Fruit fly (Drosophila melanogaster) whole organism, embryonic: ENCODE data around the gene fbl.

Experiments used
- ATbp ChIP-seq: fragments of 200-800 bp; sonication (Bioruptor generic); optimal IDR thresholded peaks from 2 replicates; lab custom pipeline; 2017; ENCODE audit warnings: missing biosample characterization, mild to moderate bottlenecking, missing genetic modification characterization, missing genetic modification reagents
- Awh ChIP-seq: fragments of 200-800 bp; sonication (Bioruptor generic); IDR thresholded peaks from 2 replicates; pipeline ENCODE4, ENCODE4 v1.3.6; 2022; ENCODE audit warnings: missing biosample characterization, missing genetic modification characterization
- B-H1 ChIP-seq: fragments of 200-800 bp; sonication (Bioruptor generic); IDR thresholded peaks from 3 replicates; pipeline ENCODE4 v1.3.6; 2022; ENCODE audit warnings: missing biosample characterization, missing genetic modification characterization
- Bgb ChIP-seq: fragments of 200-800 bp; sonication (Bioruptor generic); IDR thresholded peaks from 2 replicates; pipeline ENCODE4 v1.3.6; 2022; ENCODE audit warnings: missing biosample characterization, missing genetic modification characterization; ENCODE audit not compliant: partially characterized antibody
- CG12219 ChIP-seq: fragments of 200-800 bp; sonication (Bioruptor generic); optimal IDR thresholded peaks from 3 replicates; lab custom pipeline; 2018; ENCODE audit warnings: missing biosample characterization, mild to moderate bottlenecking, missing genetic modification characterization
- CG12236 ChIP-seq: fragments of 200-800 bp; sonication (Bioruptor generic); optimal IDR thresholded peaks from 2 replicates; lab custom pipeline; 2016; ENCODE audit warnings: missing biosample characterization, missing genetic modification characterization
- CG12659 ChIP-seq: fragments of 200-800 bp; sonication (Bioruptor generic); optimal IDR thresholded peaks from 3 replicates; lab custom pipeline; 2017; ENCODE audit warnings: mild to moderate bottlenecking, missing biosample characterization, missing genetic modification reagents, missing genetic modification characterization
- CG13624 ChIP-seq: fragments of 200-800 bp; sonication (Bioruptor generic); optimal IDR thresholded peaks from 2 replicates; lab custom pipeline; 2016; ENCODE audit warnings: missing biosample characterization, missing genetic modification characterization
- CG14860 ChIP-seq: fragments of 200-800 bp; sonication (Bioruptor generic); IDR thresholded peaks from 3 replicates; pipeline ENCODE4 v1.3.6; 2022; ENCODE audit warnings: missing biosample characterization, missing genetic modification characterization; ENCODE audit not compliant: partially characterized antibody
- CG15011 ChIP-seq: fragments of 200-800 bp; sonication (Bioruptor generic); optimal IDR thresholded peaks from 3 replicates; lab custom pipeline; 2018; ENCODE audit warnings: missing biosample characterization, mild to moderate bottlenecking, missing genetic modification characterization
- CG15073 ChIP-seq: fragments of 200-800 bp; sonication (Bioruptor generic); optimal IDR thresholded peaks from 2 replicates; lab custom pipeline; 2016; ENCODE audit warnings: missing biosample characterization, missing genetic modification characterization
- CG15696 ChIP-seq: fragments of 200-800 bp; sonication (Bioruptor generic); optimal IDR thresholded peaks from 2 replicates; lab custom pipeline; 2019; ENCODE audit warnings: missing biosample characterization, mild to moderate bottlenecking, missing genetic modification characterization, moderate library complexity
- CG1602 ChIP-seq: fragments of 200-800 bp; sonication (Bioruptor generic); optimal IDR thresholded peaks from 3 replicates; lab custom pipeline; 2016; ENCODE audit warnings: missing biosample characterization, missing genetic modification characterization
- CG31441 ChIP-seq: fragments of 200-800 bp; sonication (Bioruptor generic); IDR thresholded peaks from 2 replicates; pipeline ENCODE4 v1.3.6; 2022; ENCODE audit warnings: missing biosample characterization, missing genetic modification characterization
- CG32532 ChIP-seq: fragments of 200-800 bp; sonication (Bioruptor generic); IDR thresholded peaks from 2 replicates; pipeline ENCODE4 v1.3.6; 2022; ENCODE audit warnings: missing biosample characterization, missing genetic modification characterization
- CG3407 ChIP-seq: fragments of 200-800 bp; sonication (Bioruptor generic); optimal IDR thresholded peaks from 2 replicates; lab custom pipeline; 2018; ENCODE audit warnings: missing biosample characterization, mild to moderate bottlenecking, missing genetic modification characterization
- CG3847 ChIP-seq: fragments of 200-800 bp; sonication (Bioruptor generic); IDR thresholded peaks from 2 replicates; pipeline ENCODE4 v1.3.6; 2022; ENCODE audit warnings: missing biosample characterization, missing genetic modification characterization
- CG4424 ChIP-seq: fragments of 200-800 bp; sonication (Bioruptor generic); optimal IDR thresholded peaks from 3 replicates; lab custom pipeline; 2016; ENCODE audit warnings: missing biosample characterization, missing genetic modification characterization
- CG6854 ChIP-seq: fragments of 200-800 bp; sonication (Bioruptor generic); optimal IDR thresholded peaks from 3 replicates; lab custom pipeline; 2017; ENCODE audit warnings: missing biosample characterization, mild to moderate bottlenecking, missing genetic modification characterization
- CG8089 ChIP-seq: fragments of 200-800 bp; sonication (Bioruptor generic); optimal IDR thresholded peaks from 3 replicates; lab custom pipeline; 2016; ENCODE audit warnings: missing biosample characterization, missing genetic modification characterization
- CG8290 ChIP-seq, 3 experiments: fragments of 200-800 bp; sonication (Bioruptor generic); optimal IDR thresholded peaks; 2 replicates each; lab custom pipeline; 2016 to 2019; ENCODE audit warnings: missing biosample characterization in 3 of 3, missing genetic modification characterization in 3 of 3, mild to moderate bottlenecking in 2 of 3, moderate library complexity in 1 of 3
- Camta ChIP-seq: fragments of 200-800 bp; sonication (Bioruptor generic); optimal IDR thresholded peaks from 2 replicates; lab custom pipeline; 2016; ENCODE audit warnings: missing biosample characterization, missing genetic modification characterization
- D19B ChIP-seq: fragments of 200-800 bp; sonication (Bioruptor generic); optimal IDR thresholded peaks from 2 replicates; lab custom pipeline; 2017; ENCODE audit warnings: missing biosample characterization, mild to moderate bottlenecking, missing genetic modification characterization
- ERR ChIP-seq: fragments of 200-800 bp; sonication (Bioruptor generic); optimal IDR thresholded peaks from 2 replicates; lab custom pipeline; 2016; ENCODE audit warnings: missing biosample characterization, missing genetic modification characterization
- HLH4C ChIP-seq: fragments of 200-800 bp; sonication (Bioruptor generic); IDR thresholded peaks from 3 replicates; pipeline ENCODE4 v1.3.6; 2022; ENCODE audit warnings: missing biosample characterization, missing genetic modification characterization; ENCODE audit not compliant: partially characterized antibody
- Hmx ChIP-seq: fragments of 200-800 bp; sonication (Bioruptor generic); optimal IDR thresholded peaks from 2 replicates; lab custom pipeline; 2016; ENCODE audit warnings: missing biosample characterization, missing genetic modification characterization
- MBD-R2 ChIP-seq: fragments of 200-800 bp; sonication (Bioruptor generic); IDR thresholded peaks from 2 replicates; pipeline ENCODE4 v1.3.6; 2022; ENCODE audit warnings: missing biosample characterization, missing genetic modification characterization
- MESR4 ChIP-seq: fragments of 200-800 bp; sonication (Bioruptor generic); optimal IDR thresholded peaks from 2 replicates; lab custom pipeline; 2018; ENCODE audit warnings: missing biosample characterization, mild to moderate bottlenecking, missing genetic modification characterization, moderate library complexity
- NFAT ChIP-seq: fragments of 200-800 bp; sonication (Bioruptor generic); IDR thresholded peaks from 2 replicates; pipeline ENCODE4 v1.3.6; 2022; ENCODE audit warnings: missing biosample characterization, missing genetic modification characterization
- NfI ChIP-seq: fragments of 200-800 bp; sonication (Bioruptor generic); optimal IDR thresholded peaks from 3 replicates; lab custom pipeline; 2018; ENCODE audit warnings: missing biosample characterization, mild to moderate bottlenecking, missing genetic modification characterization, moderate library complexity
- Opbp ChIP-seq: fragments of 200-800 bp; sonication (Bioruptor generic); IDR thresholded peaks from 3 replicates; pipeline ENCODE4 v1.3.6; 2022; ENCODE audit warnings: missing biosample characterization, missing genetic modification characterization; ENCODE audit not compliant: partially characterized antibody
- Sry-δ ChIP-seq: fragments of 200-800 bp; sonication (Bioruptor generic); optimal IDR thresholded peaks from 2 replicates; lab custom pipeline; 2016; ENCODE audit warnings: missing biosample characterization, missing genetic modification characterization
- bab2 ChIP-seq: fragments of 200-800 bp; sonication (Bioruptor generic); optimal IDR thresholded peaks from 2 replicates; lab custom pipeline; 2016; ENCODE audit warnings: missing biosample characterization, missing genetic modification characterization
- bowl ChIP-seq: fragments of 200-800 bp; sonication (Bioruptor generic); IDR thresholded peaks from 2 replicates; pipeline ENCODE4 v1.3.6; 2022; ENCODE audit warnings: missing biosample characterization, missing genetic modification characterization
- bsh ChIP-seq, 2 experiments: fragments of 200-800 bp; sonication (Bioruptor generic); optimal IDR thresholded peaks; 2 replicates each; lab custom pipeline; 2017 to 2018; ENCODE audit warnings: mild to moderate bottlenecking in 2 of 2, missing biosample characterization in 2 of 2, missing genetic modification characterization in 2 of 2, moderate library complexity in 1 of 2
- ci ChIP-seq: fragments of 200-800 bp; sonication (Bioruptor generic); IDR thresholded peaks from 3 replicates; pipeline ENCODE4 v1.3.6; 2022; ENCODE audit warnings: missing biosample characterization, missing genetic modification characterization
- cwo ChIP-seq: fragments of 200-800 bp; sonication (Bioruptor generic); optimal IDR thresholded peaks from 3 replicates; lab custom pipeline; 2017; ENCODE audit warnings: missing biosample characterization, missing genetic modification characterization, mild to moderate bottlenecking, moderate library complexity, missing genetic modification reagents
- dati ChIP-seq: fragments of 200-800 bp; sonication (Bioruptor generic); IDR thresholded peaks from 2 replicates; pipeline ENCODE4 v1.3.6; 2022; ENCODE audit warnings: missing biosample characterization, missing genetic modification characterization
- fd3F ChIP-seq: fragments of 200-800 bp; sonication (Bioruptor generic); optimal IDR thresholded peaks from 2 replicates; lab custom pipeline; 2018; ENCODE audit warnings: missing biosample characterization, mild to moderate bottlenecking, missing genetic modification characterization, moderate library complexity
- fru ChIP-seq: fragments of >200 bp; optimal IDR thresholded peaks from 2 replicates; lab custom pipeline; 2017
- gce ChIP-seq: fragments of 200-800 bp; sonication (Bioruptor generic); IDR thresholded peaks from 3 replicates; pipeline ENCODE4 v1.3.6; 2022; ENCODE audit warnings: missing biosample characterization, missing genetic modification characterization
- hbn ChIP-seq: fragments of 200-800 bp; sonication (Bioruptor generic); IDR thresholded peaks from 2 replicates; pipeline ENCODE4 v1.3.6; 2022; ENCODE audit warnings: missing biosample characterization, missing genetic modification characterization; ENCODE audit not compliant: partially characterized antibody
- jumu ChIP-seq: fragments of 200-800 bp; sonication (Bioruptor generic); optimal IDR thresholded peaks from 3 replicates; lab custom pipeline; 2016; ENCODE audit warnings: missing biosample characterization, missing genetic modification characterization
- ro ChIP-seq: fragments of 200-800 bp; sonication (Bioruptor generic); IDR thresholded peaks from 2 replicates; pipeline ENCODE4 v1.3.6; 2022; ENCODE audit warnings: missing biosample characterization, missing genetic modification characterization
- tup ChIP-seq: fragments of 200-800 bp; sonication (Bioruptor generic); optimal IDR thresholded peaks from 2 replicates; lab custom pipeline; 2016; ENCODE audit warnings: missing biosample characterization, mild to moderate bottlenecking, missing genetic modification characterization, moderate library complexity
- unc-4 ChIP-seq: fragments of 200-800 bp; sonication (Bioruptor generic); IDR thresholded peaks from 2 replicates; pipeline ENCODE4 v1.3.6; 2022; ENCODE audit warnings: missing biosample characterization, missing genetic modification characterization; ENCODE audit not compliant: partially characterized antibody
- usp ChIP-seq: fragments of >200 bp; optimal IDR thresholded peaks from 2 replicates; lab custom pipeline; 2017; ENCODE audit warnings: missing biosample characterization, missing genetic modification characterization
- vvl ChIP-seq: fragments of 200-800 bp; sonication (Bioruptor generic); IDR thresholded peaks from 2 replicates; pipeline ENCODE4 v1.3.6; 2022; ENCODE audit warnings: missing biosample characterization, missing genetic modification characterization
- wek ChIP-seq: fragments of 200-800 bp; sonication (Bioruptor generic); optimal IDR thresholded peaks from 3 replicates; lab custom pipeline; 2018; ENCODE audit warnings: missing biosample characterization, mild to moderate bottlenecking, missing genetic modification characterization, moderate library complexity

fbl gene

DNA sequence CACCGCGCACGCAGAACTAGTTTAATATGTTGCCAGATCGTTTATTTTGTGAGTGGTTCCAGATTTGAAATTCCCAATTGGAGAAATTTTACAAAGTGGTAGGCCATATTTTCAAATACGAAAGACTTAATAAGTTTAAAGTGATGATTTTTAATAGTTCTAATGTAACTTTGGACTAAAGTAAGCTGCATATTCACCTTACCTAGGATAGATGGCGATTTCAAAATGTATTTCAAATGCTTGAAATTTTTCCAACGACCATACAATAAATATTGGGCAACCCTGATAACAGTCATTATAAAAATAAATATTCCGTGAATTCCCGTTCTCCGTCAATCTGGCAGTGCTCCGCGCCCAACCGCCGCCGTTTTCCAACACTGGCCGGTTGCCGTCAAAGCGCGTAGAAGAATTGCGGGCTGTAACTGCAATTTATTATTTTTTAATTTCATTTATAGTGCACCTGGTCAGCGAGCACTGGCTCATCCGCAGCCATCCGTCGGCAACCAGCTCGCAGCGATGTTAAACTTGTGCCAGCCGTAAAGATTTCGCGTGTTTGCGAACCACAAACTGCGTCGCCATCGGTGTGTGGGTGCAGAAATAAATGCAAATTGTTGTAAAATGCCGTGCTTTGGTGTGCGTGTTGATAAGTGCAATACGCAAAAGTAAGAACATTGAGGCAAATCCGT lies 8.2 kb upstream of the fbl start, which contains the start of the genes Ide and RhoBTB (continued):
- TF ChIP-seq CG15696 (peak; percentile 72), ATbp (GFP tag; lab: Kevin White, UChicago) (peak; percentile 53), CG6854 (GFP tag; lab: Kevin White, UChicago) (no peak), usp (GFP tag; lab: Kevin White, UChicago) (no peak), Bgb (GFP tag; lab: Robert Waterston, UW) (peak; percentile 34; the same call in 1 of the 2 replicates), ERR (GFP tag; lab: Kevin White, UChicago) (peak; percentile 64), CG4424 (GFP tag; lab: Kevin White, UChicago) (peak; percentile 66), fru (no peak), CG15011 (no peak), Awh (GFP tag; lab: Robert Waterston, UW) (0 out of 2 replicates have a peak, but pooled peaks have one; percentile 13), CG12659 (GFP tag; lab: Kevin White, UChicago) (peak; percentile 91), D19B (GFP tag; lab: Kevin White, UChicago) (peak; percentile 55), NfI (GFP tag; lab: Kevin White, UChicago) (peak; percentile 82), CG1602 (GFP tag; lab: Kevin White, UChicago) (peak; percentile 78), bowl (GFP tag; lab: Robert Waterston, UW) (no peak), Camta (peak; percentile 85), CG12236 (peak; percentile 67), tup (GFP tag; lab: Kevin White, UChicago) (peak; percentile 47), CG31441 (GFP tag; lab: Robert Waterston, UW) (peak; percentile 89), bsh (GFP tag; optimal IDR thresholded peaks at IDR 0.05; lab: Kevin White, UChicago) (peak in 1 of 2 experiments; percentile 64), wek (GFP tag; lab: Kevin White, UChicago) (peak; percentile 37), jumu (GFP tag; lab: Kevin White, UChicago) (peak; percentile 91), Sry-δ (peak; percentile 66), MBD-R2 (GFP tag; lab: Robert Waterston, UW) (peak; percentile 51), ro (GFP tag; lab: Robert Waterston, UW) (no peak), CG15073 (peak; percentile 24), NFAT (peak; percentile 63), CG32532 (peak; percentile 82), Opbp (GFP tag; lab: Robert Waterston, UW) (no peak), dati (GFP tag; lab: Robert Waterston, UW) (no peak), CG3407 (peak; percentile 25), CG8089 (GFP tag; lab: Kevin White, UChicago) (peak; percentile 77), hbn (no peak), CG12219 (GFP tag; lab: Kevin White, UChicago) (peak; percentile 40), vvl (GFP tag; lab: Robert Waterston, UW) (peak; percentile 66; the same call in 1 of the 2 replicates), fd3F (GFP tag; lab: Kevin White, UChicago) (peak; percentile 78), CG3847 (GFP tag; lab: Robert Waterston, UW) (peak; percentile 93), Hmx (no peak), cwo (GFP tag; lab: Kevin White, UChicago) (peak; percentile 58), CG8290 (GFP tag; optimal IDR thresholded peaks at IDR 0.05; lab: Kevin White, UChicago) (peak; percentile 71), CG8290 (tag; optimal IDR thresholded peaks at IDR 0.05; lab: Kevin White, UChicago) (peak in 1 of 2 experiments; percentile 15), CG14860 (GFP tag; lab: Robert Waterston, UW) (no peak), ci (GFP tag; lab: Robert Waterston, UW) (peak; percentile 27; the same call in 1 of the 3 replicates), B-H1 (GFP tag; lab: Robert Waterston, UW) (no peak), HLH4C (GFP tag; lab: Robert Waterston, UW) (no peak), gce (GFP tag; lab: Robert Waterston, UW) (no peak), CG13624 (GFP tag; lab: Kevin White, UChicago) (peak; percentile 90), unc-4 (GFP tag; lab: Robert Waterston, UW) (no peak), MESR4 (GFP tag; lab: Kevin White, UChicago) (peak; percentile 10), bab2 (GFP tag; lab: Kevin White, UChicago) (peak; percentile 89)
